ENCODE assay signal across 1 fruit fly cellular context in genomic region chr3L:18106021-18106944, dm6.
TF ChIP-seq lines count a peak whose summit lies in the region.

Gene CG13698, minus strand, starts transcription at chr3L:18106149.
Gene mRpS26, plus strand, starts transcription at chr3L:18106579.

TF ChIP-seq in whole organism, embryonic, 481 proteins besides CTCF, POLR2A, EP300 and RAD21 (continued from another document and continues in another):
- TF ChIP-seq CG12071 (GFP tag; optimal IDR thresholded peaks at IDR 0.05; lab: Kevin White, UChicago) (peak; percentile 3), CG12744 (GFP tag; optimal IDR thresholded peaks at IDR 0.05; lab: Kevin White, UChicago) (no peak), CG12104 (GFP tag; optimal IDR thresholded peaks at IDR 0.05; lab: Kevin White, UChicago) (peak; percentile 53), MBD-R2 (GFP tag; IDR thresholded peaks at IDR 0.05; lab: Robert Waterston, UW) (peak; percentile 66), zfh2 (GFP tag; optimal IDR thresholded peaks at IDR 0.05; lab: Kevin White, UChicago) (peak; percentile 43), lbe (GFP tag; optimal IDR thresholded peaks at IDR 0.05; lab: Kevin White, UChicago) (peak; percentile 33), lilli (GFP tag; optimal IDR thresholded peaks at IDR 0.05; lab: Kevin White, UChicago) (peak; percentile 71), CG18599 (GFP tag; optimal IDR thresholded peaks at IDR 0.05; lab: Kevin White, UChicago) (peak; percentile 82), HLH54F (GFP tag; optimal IDR thresholded peaks at IDR 0.05; lab: Kevin White, UChicago) (peak; percentile 42), CG8281 (tag; optimal IDR thresholded peaks at IDR 0.05; lab: Kevin White, UChicago) (peak; percentile 45), Atf-2 (GFP tag; optimal IDR thresholded peaks at IDR 0.05; lab: Kevin White, UChicago) (no peak), YL-1 (GFP tag; optimal IDR thresholded peaks at IDR 0.05; lab: Kevin White, UChicago) (peak; percentile 70), CG17328 (GFP tag; IDR thresholded peaks at IDR 0.05; lab: Robert Waterston, UW) (peak; percentile 28; the same call in 1 of the 2 replicates), CG9437 (GFP tag; optimal IDR thresholded peaks at IDR 0.05; lab: Kevin White, UChicago) (peak; percentile 64), Stat92E (GFP tag; optimal IDR thresholded peaks at IDR 0.05; lab: Kevin White, UChicago) (no peak), phol (tag; optimal IDR thresholded peaks at IDR 0.05; lab: Kevin White, UChicago) (peak; percentile 77), z (GFP tag; IDR thresholded peaks at IDR 0.05; lab: Robert Waterston, UW) (no peak), Neu2 (GFP tag; optimal IDR thresholded peaks at IDR 0.05; lab: Kevin White, UChicago; ENCODE audit: borderline replicate concordance) (no peak), CG5953 (GFP tag; IDR thresholded peaks at IDR 0.05; lab: Robert Waterston, UW) (peak; percentile 26; the same call in 1 of the 2 replicates), B-H2 (GFP tag; optimal IDR thresholded peaks at IDR 0.05; lab: Kevin White, UChicago) (peak; percentile 68), CG2116 (GFP tag; optimal IDR thresholded peaks at IDR 0.05; lab: Kevin White, UChicago) (peak; percentile 96), tx (GFP tag; optimal IDR thresholded peaks at IDR 0.05; lab: Kevin White, UChicago) (no peak), sisA (GFP tag; IDR thresholded peaks at IDR 0.05; lab: Robert Waterston, UW) (peak; percentile 49), Dbx (GFP tag; IDR thresholded peaks at IDR 0.05; lab: Robert Waterston, UW) (peak; percentile 78), CG15601 (tag; optimal IDR thresholded peaks at IDR 0.05; lab: Kevin White, UChicago) (peak; percentile 74), CG34224 (GFP tag; IDR thresholded peaks at IDR 0.05; lab: Robert Waterston, UW; ENCODE audit: partially characterized antibody) (no peak; the same call in 2 of the 3 replicates), CG30431 (GFP tag; optimal IDR thresholded peaks at IDR 0.05; lab: Kevin White, UChicago) (peak; percentile 35), CG17912 (GFP tag; optimal IDR thresholded peaks at IDR 0.05; lab: Kevin White, UChicago) (no peak), eve (GFP tag; optimal IDR thresholded peaks at IDR 0.05; lab: Kevin White, UChicago) (no peak), B-H1 (GFP tag; IDR thresholded peaks at IDR 0.05; lab: Robert Waterston, UW) (peak; percentile 41; the same call in 1 of the 3 replicates), scrt (GFP tag; optimal IDR thresholded peaks at IDR 0.05; lab: Kevin White, UChicago) (peak; percentile 60), chn (GFP tag; optimal IDR thresholded peaks at IDR 0.05; lab: Kevin White, UChicago) (peak; percentile 50), CG12942 (GFP tag; optimal IDR thresholded peaks at IDR 0.05; lab: Kevin White, UChicago) (peak; percentile 65), CG9797 (GFP tag; optimal IDR thresholded peaks at IDR 0.05; lab: Kevin White, UChicago) (no peak), CG14441 (GFP tag; IDR thresholded peaks at IDR 0.05; lab: Robert Waterston, UW) (peak; percentile 37), CG10959 (GFP tag; IDR thresholded peaks at IDR 0.05; lab: Robert Waterston, UW) (no peak), da (GFP tag; optimal IDR thresholded peaks at IDR 0.05; lab: Kevin White, UChicago) (no peak), ham (GFP tag; IDR thresholded peaks at IDR 0.05; lab: Robert Waterston, UW) (no peak), CG2129 (GFP tag; IDR thresholded peaks at IDR 0.05; lab: Robert Waterston, UW; ENCODE audit: partially characterized antibody) (no peak), Dref (GFP tag; IDR thresholded peaks at IDR 0.05; lab: Robert Waterston, UW) (no peak), Hey (tag; optimal IDR thresholded peaks at IDR 0.05; lab: Kevin White, UChicago) (no peak), crol (GFP tag; IDR thresholded peaks at IDR 0.05; lab: Robert Waterston, UW) (no peak), sc (optimal IDR thresholded peaks at IDR 0.05; lab: Kevin White, UChicago) (no peak), sc (GFP tag; optimal IDR thresholded peaks at IDR 0.05; lab: Kevin White, UChicago) (no peak), NFAT (GFP tag; IDR thresholded peaks at IDR 0.05; lab: Robert Waterston, UW) (0 out of 2 replicates have a peak, but pooled peaks have one; percentile 26), stc (GFP tag; IDR thresholded peaks at IDR 0.05; lab: Robert Waterston, UW) (no peak), Dfd (GFP tag; optimal IDR thresholded peaks at IDR 0.05; lab: Kevin White, UChicago) (no peak), sima (GFP tag; optimal IDR thresholded peaks at IDR 0.05; lab: Kevin White, UChicago) (no peak), CG12659 (GFP tag; optimal IDR thresholded peaks at IDR 0.05; lab: Kevin White, UChicago) (peak; percentile 79), gsb-n (tag; optimal IDR thresholded peaks at IDR 0.05; lab: Kevin White, UChicago) (peak; percentile 56), Lpt (GFP tag; optimal IDR thresholded peaks at IDR 0.05; lab: Kevin White, UChicago) (no peak), CG14014 (GFP tag; IDR thresholded peaks at IDR 0.05; lab: Robert Waterston, UW) (peak; percentile 51; the same call in 1 of the 2 replicates), pfk (GFP tag; optimal IDR thresholded peaks at IDR 0.05; lab: Kevin White, UChicago) (no peak), Med (GFP tag; lab: Kevin White, UChicago) (peak; percentile 70), CG11093 (GFP tag; IDR thresholded peaks at IDR 0.05; lab: Robert Waterston, UW) (peak; percentile 50; the same call in 1 of the 3 replicates), fd96Cb (tag; optimal IDR thresholded peaks at IDR 0.05; lab: Kevin White, UChicago) (peak; percentile 60), croc (GFP tag; conservative IDR thresholded peaks at IDR 0.05; lab: Robert Waterston, UW) (peak; percentile 22; the same call in 1 of the 3 replicates), vnd (GFP tag; IDR thresholded peaks at IDR 0.05; lab: Robert Waterston, UW; ENCODE audit: partially characterized antibody) (no peak), CoRest (tag; optimal IDR thresholded peaks at IDR 0.05; lab: Kevin White, UChicago) (peak; percentile 86), CG2120 (GFP tag; optimal IDR thresholded peaks at IDR 0.05; lab: Kevin White, UChicago) (peak; percentile 77), CG15514 (GFP tag; optimal IDR thresholded peaks at IDR 0.05; lab: Kevin White, UChicago) (peak; percentile 99), aop (GFP tag; IDR thresholded peaks at IDR 0.05; lab: Robert Waterston, UW) (no peak), CG16779 (GFP tag; IDR thresholded peaks at IDR 0.05; lab: Robert Waterston, UW) (0 out of 2 replicates have a peak, but pooled peaks have one; percentile 41), E2f1 (GFP tag; IDR thresholded peaks at IDR 0.05; lab: Robert Waterston, UW) (0 out of 2 replicates have a peak, but pooled peaks have one; percentile 9), fu2 (GFP tag; optimal IDR thresholded peaks at IDR 0.05; lab: Kevin White, UChicago) (no peak), NK7.1 (GFP tag; optimal IDR thresholded peaks at IDR 0.05; lab: Kevin White, UChicago) (no peak), cato (GFP tag; optimal IDR thresholded peaks at IDR 0.05; lab: Kevin White, UChicago; ENCODE audit: borderline replicate concordance) (no peak), bigmax (GFP tag; optimal IDR thresholded peaks at IDR 0.05; lab: Kevin White, UChicago) (no peak), CG18619 (GFP tag; optimal IDR thresholded peaks at IDR 0.05; lab: Kevin White, UChicago) (peak; percentile 62), C15 (GFP tag; IDR thresholded peaks at IDR 0.05; lab: Robert Waterston, UW) (no peak), CG10209 (GFP tag; optimal IDR thresholded peaks at IDR 0.05; lab: Kevin White, UChicago) (peak; percentile 68), dmrt99B (tag; optimal IDR thresholded peaks at IDR 0.05; lab: Kevin White, UChicago) (peak; percentile 74), repo (GFP tag; optimal IDR thresholded peaks at IDR 0.05; lab: Kevin White, UChicago) (peak; percentile 10), HmgZ (tag; optimal IDR thresholded peaks at IDR 0.05; lab: Kevin White, UChicago) (peak; percentile 60), emc (GFP tag; optimal IDR thresholded peaks at IDR 0.05; lab: Kevin White, UChicago) (no peak), CG6765 (GFP tag; optimal IDR thresholded peaks at IDR 0.05; lab: Kevin White, UChicago) (peak; percentile 40), CG33213 (GFP tag; optimal IDR thresholded peaks at IDR 0.05; lab: Kevin White, UChicago) (no peak), al (GFP tag; IDR thresholded peaks at IDR 0.05; lab: Robert Waterston, UW) (peak; percentile 50), CG8290 (GFP tag; optimal IDR thresholded peaks at IDR 0.05; lab: Kevin White, UChicago) (peak; percentile 44), CG8290 (tag; optimal IDR thresholded peaks at IDR 0.05; lab: Kevin White, UChicago) (peak in 1 of 2 experiments; percentile 66), nerfin-2 (GFP tag; IDR thresholded peaks at IDR 0.05; lab: Robert Waterston, UW; ENCODE audit: partially characterized antibody) (no peak; the same call in 1 of the 2 replicates), ase (GFP tag; IDR thresholded peaks at IDR 0.05; lab: Robert Waterston, UW) (0 out of 3 replicates have a peak, but pooled peaks have one; percentile 19), Mes4 (GFP tag; optimal IDR thresholded peaks at IDR 0.05; lab: Kevin White, UChicago) (no peak), CG32532 (GFP tag; IDR thresholded peaks at IDR 0.05; lab: Robert Waterston, UW) (peak; percentile 67), Myb (GFP tag; optimal IDR thresholded peaks at IDR 0.05; lab: Kevin White, UChicago) (peak; percentile 67), MESR4 (GFP tag; optimal IDR thresholded peaks at IDR 0.05; lab: Kevin White, UChicago) (peak; percentile 91), CG6813 (GFP tag; optimal IDR thresholded peaks at IDR 0.05; lab: Kevin White, UChicago) (no peak), ewg (GFP tag; optimal IDR thresholded peaks at IDR 0.05; lab: Kevin White, UChicago) (peak; percentile 63), CG7372 (GFP tag; IDR thresholded peaks at IDR 0.05; lab: Robert Waterston, UW) (peak; percentile 69), cas (GFP tag; IDR thresholded peaks at IDR 0.05; lab: Robert Waterston, UW) (0 out of 2 replicates have a peak, but pooled peaks have one; percentile 25), zen2 (GFP tag; IDR thresholded peaks at IDR 0.05; lab: Robert Waterston, UW; ENCODE audit: partially characterized antibody) (peak; percentile 30; the same call in 1 of the 3 replicates), dmrt11E (tag; optimal IDR thresholded peaks at IDR 0.05; lab: Kevin White, UChicago) (peak; percentile 61), ab (GFP tag; optimal IDR thresholded peaks at IDR 0.05; lab: Kevin White, UChicago) (no peak), stwl (tag; optimal IDR thresholded peaks at IDR 0.05; lab: Kevin White, UChicago) (peak; percentile 22), caup (GFP tag; optimal IDR thresholded peaks at IDR 0.05; lab: Kevin White, UChicago; ENCODE audit: severe bottlenecking) (peak; percentile 64), vvl (GFP tag; IDR thresholded peaks at IDR 0.05; lab: Robert Waterston, UW) (peak; percentile 18; the same call in 1 of the 2 replicates), CG12299 (tag; optimal IDR thresholded peaks at IDR 0.05; lab: Kevin White, UChicago) (peak; percentile 60), PHDP (tag; optimal IDR thresholded peaks at IDR 0.05; lab: Kevin White, UChicago) (peak; percentile 66), Ptx1 (GFP tag; IDR thresholded peaks at IDR 0.05; lab: Robert Waterston, UW) (peak; percentile 78), slbo (GFP tag; IDR thresholded peaks at IDR 0.05; lab: Robert Waterston, UW) (peak; percentile 71), CG43689 (GFP tag; IDR thresholded peaks at IDR 0.05; lab: Robert Waterston, UW) (no peak), CG6683 (GFP tag; optimal IDR thresholded peaks at IDR 0.05; lab: Kevin White, UChicago) (peak; percentile 40), CG15011 (GFP tag; optimal IDR thresholded peaks at IDR 0.05; lab: Kevin White, UChicago) (peak; percentile 60), CG1529 (GFP tag; optimal IDR thresholded peaks at IDR 0.05; lab: Kevin White, UChicago) (peak; percentile 53), ftz-f1 (GFP tag; optimal IDR thresholded peaks at IDR 0.05; lab: Kevin White, UChicago) (peak; percentile 42), Dip3 (GFP tag; optimal IDR thresholded peaks at IDR 0.05; lab: Kevin White, UChicago) (peak; percentile 55), CG6272 (GFP tag; IDR thresholded peaks at IDR 0.05; lab: Robert Waterston, UW) (0 out of 2 replicates have a peak, but pooled peaks have one; percentile 13), trh (GFP tag; optimal IDR thresholded peaks at IDR 0.05; lab: Kevin White, UChicago) (peak; percentile 46), CG15073 (GFP tag; optimal IDR thresholded peaks at IDR 0.05; lab: Kevin White, UChicago) (no peak), az2 (GFP tag; optimal IDR thresholded peaks at IDR 0.05; lab: Kevin White, UChicago) (peak; percentile 69), unpg (GFP tag; optimal IDR thresholded peaks at IDR 0.05; lab: Kevin White, UChicago) (peak; percentile 67), CG3847 (GFP tag; IDR thresholded peaks at IDR 0.05; lab: Robert Waterston, UW) (peak; percentile 59; the same call in 1 of the 2 replicates), ind (GFP tag; optimal IDR thresholded peaks at IDR 0.05; lab: Kevin White, UChicago) (peak; percentile 71), Dad (GFP tag; optimal IDR thresholded peaks at IDR 0.05; lab: Kevin White, UChicago) (no peak), grau (tag; optimal IDR thresholded peaks at IDR 0.05; lab: Kevin White, UChicago) (peak; percentile 76), CG17829 (tag; optimal IDR thresholded peaks at IDR 0.05; lab: Kevin White, UChicago) (peak; percentile 71), esg (GFP tag; conservative IDR thresholded peaks at IDR 0.05; lab: Robert Waterston, UW) (peak; percentile 42), lmd (GFP tag; IDR thresholded peaks at IDR 0.05; lab: Robert Waterston, UW) (peak; percentile 40; the same call in 1 of the 2 replicates), Hsf (GFP tag; optimal IDR thresholded peaks at IDR 0.05; lab: Kevin White, UChicago) (peak; percentile 55), twi (tag; optimal IDR thresholded peaks at IDR 0.05; lab: Kevin White, UChicago) (peak; percentile 56), pan (optimal IDR thresholded peaks at IDR 0.05; lab: Kevin White, UChicago) (no peak), pan (GFP tag; optimal IDR thresholded peaks at IDR 0.05 in 1 of 2, IDR thresholded peaks at IDR 0.05 in 1 of 2) (peak in 1 of 2 experiments; percentile 69), gce (GFP tag; IDR thresholded peaks at IDR 0.05; lab: Robert Waterston, UW) (no peak), CG3407 (GFP tag; optimal IDR thresholded peaks at IDR 0.05; lab: Kevin White, UChicago) (peak; percentile 50), Usf (GFP tag; optimal IDR thresholded peaks at IDR 0.05; lab: Kevin White, UChicago) (peak; percentile 41), GATAe (GFP tag; conservative IDR thresholded peaks at IDR 0.05; lab: Robert Waterston, UW) (no peak), CG4404 (GFP tag; IDR thresholded peaks at IDR 0.05; lab: Robert Waterston, UW) (peak; percentile 39; the same call in 1 of the 2 replicates), CG2678 (tag; optimal IDR thresholded peaks at IDR 0.05; lab: Kevin White, UChicago) (peak; percentile 82)
